Worm (Caenorhabditis elegans): ENCODE measurements around the gene srd-28.

DNA sequence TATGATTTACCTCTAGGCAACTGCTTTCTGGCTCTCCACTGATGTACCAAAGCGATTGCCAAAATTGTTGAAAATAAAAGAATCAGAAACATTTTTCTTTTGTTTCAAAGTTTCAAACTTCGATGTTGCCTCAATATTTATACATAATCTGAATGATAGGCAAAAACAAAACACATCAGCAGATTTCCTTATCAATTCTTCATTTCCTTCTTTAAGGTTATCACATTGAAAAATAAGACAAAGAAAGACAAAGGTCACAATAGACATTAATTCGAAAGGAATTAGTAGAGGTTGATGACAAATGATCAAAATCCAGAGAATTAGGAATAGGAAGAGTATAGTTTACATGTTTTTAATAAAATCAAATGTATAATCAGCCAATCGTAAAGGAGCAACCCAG lies 40.6 kb downstream of the srd-28 start, which contains the start of gene cyp-34A2:
- no peak for TF ChIP-seq unc-62 (GFP tag; optimal IDR thresholded peaks at IDR 0.05 in 1 of 2)
- no peak for TF ChIP-seq unc-62 (tag; optimal IDR thresholded peaks at IDR 0.05)
- TF ChIP-seq pha-4 (GFP tag; IDR thresholded peaks at IDR 0.05): no peak
- TF ChIP-seq pha-4 (tag; optimal IDR thresholded peaks at IDR 0.05): no peak
- TF ChIP-seq zfp-2 (tag; optimal IDR thresholded peaks at IDR 0.05): no peak
- no peak for TF ChIP-seq pqm-1 (tag; optimal IDR thresholded peaks at IDR 0.05)
